Fruit fly (Drosophila melanogaster) whole organism, embryonic: Measurements from ENCODE around the gene alpha-Man-IIb.

Experiments
- Asciz ChIP-seq: fragments of 200-800 bp; sonication (Bioruptor generic); optimal IDR thresholded peaks from 2 replicates; lab custom pipeline; 2017; ENCODE audit warnings: missing biosample characterization, mild to moderate bottlenecking, missing genetic modification characterization, missing genetic modification reagents
- Atf3 ChIP-seq: fragments of 200-800 bp; sonication (Bioruptor generic); optimal IDR thresholded peaks from 3 replicates; lab custom pipeline; 2016; ENCODE audit warnings: missing biosample characterization, missing genetic modification characterization
- BtbVII ChIP-seq: fragments of 200-800 bp; sonication (Bioruptor generic); optimal IDR thresholded peaks from 3 replicates; lab custom pipeline; 2017; ENCODE audit warnings: missing biosample characterization, mild to moderate bottlenecking, missing genetic modification characterization
- CG10959 ChIP-seq: fragments of 200-800 bp; sonication (Bioruptor generic); IDR thresholded peaks from 2 replicates; pipeline ENCODE4 v1.3.6; 2022; ENCODE audit warnings: missing biosample characterization, missing genetic modification characterization
- CG11456 ChIP-seq: fragments of 200-800 bp; sonication (Bioruptor generic); IDR thresholded peaks from 3 replicates; pipeline ENCODE4 v1.3.6; 2022; ENCODE audit warnings: missing biosample characterization, missing genetic modification characterization
- CG11695 ChIP-seq: fragments of 200-800 bp; sonication (Bioruptor generic); IDR thresholded peaks from 3 replicates; pipeline ENCODE4 v1.3.6; 2022; ENCODE audit warnings: missing biosample characterization, missing genetic modification characterization
- CG12659 ChIP-seq: fragments of 200-800 bp; sonication (Bioruptor generic); optimal IDR thresholded peaks from 3 replicates; lab custom pipeline; 2017; ENCODE audit warnings: mild to moderate bottlenecking, missing biosample characterization, missing genetic modification reagents, missing genetic modification characterization
- CG15073 ChIP-seq: fragments of 200-800 bp; sonication (Bioruptor generic); optimal IDR thresholded peaks from 2 replicates; lab custom pipeline; 2016; ENCODE audit warnings: missing biosample characterization, missing genetic modification characterization
- CG15601 ChIP-seq: fragments of 200-800 bp; sonication (Bioruptor generic); optimal IDR thresholded peaks from 3 replicates; lab custom pipeline; 2019; ENCODE audit warnings: missing biosample characterization, mild to moderate bottlenecking, missing genetic modification characterization, moderate library complexity
- CG1603 ChIP-seq: fragments of 200-800 bp; sonication (Bioruptor generic); optimal IDR thresholded peaks from 2 replicates; lab custom pipeline; 2019; ENCODE audit warnings: missing biosample characterization, mild to moderate bottlenecking, missing genetic modification characterization, moderate library complexity
- CG16779 ChIP-seq: fragments of 200-800 bp; sonication (Bioruptor generic); IDR thresholded peaks from 2 replicates; pipeline ENCODE4 v1.3.6; 2022; ENCODE audit warnings: missing biosample characterization, missing genetic modification characterization
- CG2116 ChIP-seq: fragments of 200-800 bp; sonication (Bioruptor generic); optimal IDR thresholded peaks from 3 replicates; lab custom pipeline; 2018; ENCODE audit warnings: missing biosample characterization, mild to moderate bottlenecking, missing genetic modification characterization
- CG31224 ChIP-seq: fragments of 200-800 bp; sonication (Bioruptor generic); IDR thresholded peaks from 2 replicates; pipeline ENCODE4 v1.3.6; 2022; ENCODE audit warnings: missing biosample characterization, missing genetic modification characterization
- CG33557 ChIP-seq: fragments of 200-800 bp; sonication (Bioruptor generic); optimal IDR thresholded peaks from 2 replicates; lab custom pipeline; 2019; ENCODE audit warnings: missing biosample characterization, mild to moderate bottlenecking, missing genetic modification characterization, moderate library complexity
- CG4617 ChIP-seq: fragments of 200-800 bp; sonication (Bioruptor generic); optimal IDR thresholded peaks from 3 replicates; lab custom pipeline; 2016; ENCODE audit warnings: missing biosample characterization, missing genetic modification characterization, borderline replicate concordance
- CG4854 ChIP-seq: fragments of 200-800 bp; sonication (Bioruptor generic); optimal IDR thresholded peaks from 2 replicates; lab custom pipeline; 2016; ENCODE audit warnings: missing biosample characterization, missing genetic modification characterization, inconsistent platforms
- CG5180 ChIP-seq: fragments of 200-800 bp; sonication (Bioruptor generic); optimal IDR thresholded peaks from 3 replicates; lab custom pipeline; 2017; ENCODE audit warnings: missing biosample characterization, missing genetic modification characterization, mild to moderate bottlenecking, moderate library complexity, missing genetic modification reagents
- CG6683 ChIP-seq: fragments of 200-800 bp; sonication (Bioruptor generic); optimal IDR thresholded peaks from 2 replicates; lab custom pipeline; 2017; ENCODE audit warnings: missing biosample characterization, mild to moderate bottlenecking, missing genetic modification characterization, missing genetic modification reagents
- CG6791 ChIP-seq: fragments of 200-800 bp; sonication (Bioruptor generic); IDR thresholded peaks from 3 replicates; pipeline ENCODE4 v1.3.6; 2022; ENCODE audit warnings: missing biosample characterization, missing genetic modification characterization; ENCODE audit not compliant: partially characterized antibody
- CG8290 ChIP-seq, 3 experiments: fragments of 200-800 bp; sonication (Bioruptor generic); optimal IDR thresholded peaks; 2 replicates each; lab custom pipeline; 2016 to 2019; ENCODE audit warnings: missing biosample characterization in 3 of 3, missing genetic modification characterization in 3 of 3, mild to moderate bottlenecking in 2 of 3, moderate library complexity in 1 of 3
- CG8478 ChIP-seq: fragments of >200 bp; optimal IDR thresholded peaks from 2 replicates; lab custom pipeline; 2018
- Camta ChIP-seq: fragments of 200-800 bp; sonication (Bioruptor generic); optimal IDR thresholded peaks from 2 replicates; lab custom pipeline; 2016; ENCODE audit warnings: missing biosample characterization, missing genetic modification characterization
- Chrac-16 ChIP-seq: fragments of 200-800 bp; sonication (Bioruptor generic); optimal IDR thresholded peaks from 3 replicates; lab custom pipeline; 2016; ENCODE audit warnings: missing biosample characterization, missing genetic modification characterization
- CoRest ChIP-seq: fragments of 200-800 bp; sonication (Bioruptor generic); optimal IDR thresholded peaks from 3 replicates; lab custom pipeline; 2018; ENCODE audit warnings: missing biosample characterization, mild to moderate bottlenecking, missing genetic modification characterization, moderate library complexity
- D19A ChIP-seq: fragments of 200-800 bp; optimal IDR thresholded peaks from 3 replicates; lab custom pipeline; 2019; ENCODE audit warnings: missing biosample characterization, mild to moderate bottlenecking, missing genetic modification characterization, moderate library complexity
- Ets97D ChIP-seq: fragments of 200-800 bp; sonication (Bioruptor generic); optimal IDR thresholded peaks from 3 replicates; lab custom pipeline; 2016; ENCODE audit warnings: missing biosample characterization, missing genetic modification characterization
- Fer1 ChIP-seq: fragments of 200-800 bp; sonication (Bioruptor generic); optimal IDR thresholded peaks from 2 replicates; lab custom pipeline; 2017; ENCODE audit warnings: missing biosample characterization, mild to moderate bottlenecking, missing genetic modification characterization
- Fer2 ChIP-seq: fragments of 200-800 bp; sonication (Bioruptor generic); optimal IDR thresholded peaks from 2 replicates; lab custom pipeline; 2018; ENCODE audit warnings: missing biosample characterization, mild to moderate bottlenecking, missing genetic modification characterization, moderate library complexity
- HHEX ChIP-seq: fragments of 200-800 bp; sonication (Bioruptor generic); optimal IDR thresholded peaks from 3 replicates; lab custom pipeline; 2017; ENCODE audit warnings: missing biosample characterization, mild to moderate bottlenecking, missing genetic modification characterization, missing genetic modification reagents
- HLH54F ChIP-seq: fragments of 200-800 bp; sonication (Bioruptor generic); optimal IDR thresholded peaks from 3 replicates; lab custom pipeline; 2016; ENCODE audit warnings: missing biosample characterization, missing genetic modification characterization
- Hand ChIP-seq: fragments of 200-800 bp; sonication (Bioruptor generic); optimal IDR thresholded peaks from 2 replicates; lab custom pipeline; 2017; ENCODE audit warnings: mild to moderate bottlenecking, missing biosample characterization, missing genetic modification reagents, missing genetic modification characterization
- Mad ChIP-seq: fragments of 200-800 bp; sonication (Bioruptor generic); optimal IDR thresholded peaks from 2 replicates; lab custom pipeline; 2016; ENCODE audit warnings: missing biosample characterization, missing genetic modification characterization
- Med ChIP-seq: fragments of 200-800 bp; sonication (Bioruptor generic); peaks from one replicate; lab custom pipeline; 2016; ENCODE audit warnings: missing biosample characterization, missing genetic modification characterization, mild to moderate bottlenecking, inconsistent platforms, moderate library complexity
- NC2α ChIP-seq: fragments of 200-800 bp; sonication (Bioruptor generic); optimal IDR thresholded peaks from 2 replicates; lab custom pipeline; 2016; ENCODE audit warnings: missing biosample characterization, missing genetic modification characterization
- Sry-β ChIP-seq: fragments of 200-800 bp; sonication (Bioruptor generic); optimal IDR thresholded peaks from 2 replicates; lab custom pipeline; 2018; ENCODE audit warnings: missing biosample characterization, mild to moderate bottlenecking, missing genetic modification characterization, moderate library complexity
- Usf ChIP-seq: fragments of 200-800 bp; sonication (Bioruptor generic); optimal IDR thresholded peaks from 2 replicates; lab custom pipeline; 2017; ENCODE audit warnings: missing genotype, missing biosample characterization, missing genetic modification characterization
- YL-1 ChIP-seq: fragments of 200-800 bp; sonication (Bioruptor generic); optimal IDR thresholded peaks from 3 replicates; lab custom pipeline; 2017; ENCODE audit warnings: missing biosample characterization, mild to moderate bottlenecking, missing genetic modification characterization
- bigmax ChIP-seq: fragments of 200-800 bp; sonication (Bioruptor generic); optimal IDR thresholded peaks from 2 replicates; lab custom pipeline; 2018; ENCODE audit warnings: missing biosample characterization, mild to moderate bottlenecking, missing genetic modification characterization
- crp ChIP-seq, 2 experiments: fragments of 200-800 bp; sonication (Bioruptor generic); optimal IDR thresholded peaks; 2 replicates in 1 of 2; 3 replicates in 1 of 2; lab custom pipeline; 2017; ENCODE audit warnings: missing biosample characterization in 2 of 2, missing genetic modification characterization in 2 of 2, mild to moderate bottlenecking in 1 of 2, moderate library complexity in 1 of 2
- da ChIP-seq: fragments of 200-800 bp; sonication (Bioruptor generic); optimal IDR thresholded peaks from 2 replicates; lab custom pipeline; 2016; ENCODE audit warnings: missing biosample characterization, missing genetic modification characterization
- dpn ChIP-seq, 2 experiments: fragments of 200-800 bp; sonication (Bioruptor generic); optimal IDR thresholded peaks; 3 replicates each; lab custom pipeline; 2016; ENCODE audit warnings: missing biosample characterization in 2 of 2, missing genetic modification characterization in 2 of 2
- gcm2 ChIP-seq: fragments of 200-800 bp; sonication (Bioruptor generic); optimal IDR thresholded peaks from 2 replicates; lab custom pipeline; 2016; ENCODE audit warnings: missing biosample characterization, missing genetic modification characterization
- gt ChIP-seq: fragments of 200-800 bp; sonication (Bioruptor generic); IDR thresholded peaks from 2 replicates; pipeline ENCODE4 v1.3.6; 2022; ENCODE audit warnings: missing biosample characterization, missing genetic modification characterization
- lilli ChIP-seq: fragments of 200-800 bp; sonication (Bioruptor generic); optimal IDR thresholded peaks from 3 replicates; lab custom pipeline; 2016; ENCODE audit warnings: missing biosample characterization, missing genetic modification characterization
- nerfin-1 ChIP-seq: fragments of 200-800 bp; sonication (Bioruptor generic); optimal IDR thresholded peaks from 3 replicates; lab custom pipeline; 2019; ENCODE audit warnings: missing biosample characterization, mild to moderate bottlenecking, missing genetic modification characterization, moderate library complexity
- pan ChIP-seq, 4 experiments: fragments of >200 bp in 3 of 4; fragments of 200-800 bp in 1 of 4; sonication (Bioruptor generic) in 1 of 4; optimal IDR thresholded peaks in 3 of 4; IDR thresholded peaks in 1 of 4; 2 replicates each; pipeline versions ENCODE4 v1.3.6 to Lab custom; 2017 to 2022; ENCODE audit warnings: missing biosample characterization in 2 of 4, missing genetic modification characterization in 2 of 4, mixed read lengths in 1 of 4
- pzg ChIP-seq: fragments of 200-800 bp; sonication (Bioruptor generic); optimal IDR thresholded peaks from 3 replicates; lab custom pipeline; 2018; ENCODE audit warnings: missing biosample characterization, mild to moderate bottlenecking, missing genetic modification characterization, moderate library complexity
- tio ChIP-seq: fragments of 200-800 bp; sonication (Bioruptor generic); optimal IDR thresholded peaks from 2 replicates; lab custom pipeline; 2017; ENCODE audit warnings: missing biosample characterization, missing genetic modification characterization, inconsistent platforms
- ttk ChIP-seq: fragments of 200-800 bp; sonication (Bioruptor generic); IDR thresholded peaks from 2 replicates; pipeline ENCODE4 v2.1.2; 2022; ENCODE audit warnings: missing biosample characterization, missing genetic modification characterization

alpha-Man-IIb gene

dm6 chr3R:15793372-15793802 is 10.7 kb upstream of the alpha-Man-IIb start, which contains the start of gene nsl1 (continued):
- no peak for TF ChIP-seq CG31224 (GFP tag; lab: Robert Waterston, UW)
- peak; percentile 40 for TF ChIP-seq CG4617 (GFP tag; lab: Kevin White, UChicago)
- no peak for TF ChIP-seq Mad (GFP tag; lab: Kevin White, UChicago)
- no peak for TF ChIP-seq NC2α (GFP tag; lab: Kevin White, UChicago)
- TF ChIP-seq CG6683 (GFP tag; lab: Kevin White, UChicago): no peak
- peak; percentile 58 for TF ChIP-seq CG1603 (tag; lab: Kevin White, UChicago)
- TF ChIP-seq CG8290 (GFP tag; optimal IDR thresholded peaks at IDR 0.05; lab: Kevin White, UChicago): peak; percentile 35
- TF ChIP-seq CG8290 (tag; optimal IDR thresholded peaks at IDR 0.05; lab: Kevin White, UChicago): peak; percentile 30 to 68
- peak; percentile 42 for TF ChIP-seq CG33557 (GFP tag; lab: Kevin White, UChicago)
- TF ChIP-seq bigmax (GFP tag; lab: Kevin White, UChicago): no peak
- peak; percentile 90 for TF ChIP-seq Med (GFP tag; lab: Kevin White, UChicago)
- TF ChIP-seq Ets97D (GFP tag; lab: Kevin White, UChicago): peak; percentile 66
- no peak for TF ChIP-seq Atf3 (GFP tag; lab: Kevin White, UChicago)
- peak; percentile 93 for TF ChIP-seq pzg (GFP tag; lab: Kevin White, UChicago)
- no peak for TF ChIP-seq Hand (GFP tag; lab: Kevin White, UChicago)
- TF ChIP-seq CG15073 (GFP tag; lab: Kevin White, UChicago): no peak
- TF ChIP-seq CG11456 (GFP tag; lab: Robert Waterston, UW): peak; percentile 32; the same call in 1 of the 3 replicates
- TF ChIP-seq HHEX: no peak
- TF ChIP-seq CG10959 (GFP tag; lab: Robert Waterston, UW): no peak
- no peak for TF ChIP-seq CG16779 (GFP tag; lab: Robert Waterston, UW)
- TF ChIP-seq D19A (tag; lab: Kevin White, UChicago): peak; percentile 38
- no peak for TF ChIP-seq da (GFP tag; lab: Kevin White, UChicago)
- no peak for TF ChIP-seq BtbVII
- TF ChIP-seq CoRest: peak; percentile 31
- no peak for TF ChIP-seq gt (GFP tag; lab: Robert Waterston, UW)
- peak in 1 of 2 experiments; percentile 5 for TF ChIP-seq crp (GFP tag; optimal IDR thresholded peaks at IDR 0.05; lab: Kevin White, UChicago)
- no peak for TF ChIP-seq gcm2 (GFP tag; lab: Kevin White, UChicago)
- no peak for TF ChIP-seq Usf (GFP tag; lab: Kevin White, UChicago)
- peak; percentile 22 for TF ChIP-seq CG15601 (tag; lab: Kevin White, UChicago)
- no peak for TF ChIP-seq HLH54F (GFP tag; lab: Kevin White, UChicago)
- no peak for TF ChIP-seq Asciz (GFP tag; lab: Kevin White, UChicago)
- no peak for TF ChIP-seq tio
- peak; percentile 44 for TF ChIP-seq Chrac-16 (GFP tag; lab: Kevin White, UChicago)
- TF ChIP-seq Camta: no peak
- peak; percentile 12 for TF ChIP-seq Fer2
- peak; percentile 41; the same call in 1 of the 2 replicates for TF ChIP-seq ttk (GFP tag; lab: Robert Waterston, UW)
- peak in 1 of 2 experiments; percentile 37 for TF ChIP-seq dpn (GFP tag; optimal IDR thresholded peaks at IDR 0.05; lab: Kevin White, UChicago)
- peak; percentile 94 for TF ChIP-seq YL-1 (GFP tag; lab: Kevin White, UChicago)
- peak; percentile 21 for TF ChIP-seq Sry-β (GFP tag; lab: Kevin White, UChicago)
- TF ChIP-seq pan (optimal IDR thresholded peaks at IDR 0.05; lab: Kevin White, UChicago): no peak
- TF ChIP-seq pan (GFP tag; optimal IDR thresholded peaks at IDR 0.05 in 1 of 2, IDR thresholded peaks at IDR 0.05 in 1 of 2): peak in 1 of 2 experiments; percentile 41
- TF ChIP-seq CG5180: no peak
- TF ChIP-seq Fer1 (GFP tag; lab: Kevin White, UChicago): peak; percentile 39
- TF ChIP-seq CG4854 (GFP tag; lab: Kevin White, UChicago): no peak
- peak; percentile 89 for TF ChIP-seq CG8478
- peak; percentile 96 for TF ChIP-seq CG6791 (GFP tag; lab: Robert Waterston, UW)
- peak; percentile 87 for TF ChIP-seq CG12659 (GFP tag; lab: Kevin White, UChicago)
- TF ChIP-seq CG11695: no peak
- peak; percentile 43 for TF ChIP-seq lilli (GFP tag; lab: Kevin White, UChicago)
- TF ChIP-seq CG2116: peak; percentile 94
- TF ChIP-seq nerfin-1: peak; percentile 28
